Worm (Caenorhabditis elegans) whole organism, mixed stage, embryonic: ENCODE results near the gene Y45G12B.3.

ENCODE experiments used
- M03D4.4 ChIP-seq: sonication (generic microtip); optimal IDR thresholded peaks from 2 replicates; lab custom pipeline; 2017; ENCODE audit warnings: mild to moderate bottlenecking, missing genetic modification characterization, missing compliant biosample characterization
- blmp-1 ChIP-seq: fragments of 150-350 bp; optimal IDR thresholded peaks from 2 replicates; lab custom pipeline; 2014; ENCODE audit warnings: missing biosample characterization, missing genetic modification characterization
- ceh-39 ChIP-seq: fragments of 150-350 bp; optimal IDR thresholded peaks from 2 replicates; lab custom pipeline; 2014; ENCODE audit warnings: missing biosample characterization, missing genetic modification characterization
- ceh-43 ChIP-seq: fragments of 200-800 bp; sonication (Bioruptor generic); optimal IDR thresholded peaks from 2 replicates; lab custom pipeline; 2018; ENCODE audit warnings: mild to moderate bottlenecking, missing genetic modification characterization, moderate library complexity, missing compliant biosample characterization
- ceh-83 ChIP-seq: fragments of 200-800 bp; sonication (Bioruptor generic); optimal IDR thresholded peaks from 2 replicates; lab custom pipeline; 2018; ENCODE audit warnings: mild to moderate bottlenecking, missing genetic modification characterization, missing compliant biosample characterization
- ces-1 ChIP-seq: fragments of 150-350 bp; optimal IDR thresholded peaks from 2 replicates; lab custom pipeline; 2014; ENCODE audit warnings: missing biosample characterization, missing genetic modification reagents, missing genetic modification characterization
- cnd-1 ChIP-seq: fragments of 200-800 bp; sonication (Bioruptor generic); optimal IDR thresholded peaks from 2 replicates; lab custom pipeline; 2018; ENCODE audit warnings: mild to moderate bottlenecking, missing genetic modification characterization, missing compliant biosample characterization
- drap-1 ChIP-seq: fragments of 200-800 bp; sonication (Bioruptor generic); optimal IDR thresholded peaks from 3 replicates; lab custom pipeline; 2018; ENCODE audit warnings: mild to moderate bottlenecking, missing genetic modification characterization, missing compliant biosample characterization
- elt-1 ChIP-seq: sonication (generic microtip); optimal IDR thresholded peaks from 2 replicates; lab custom pipeline; 2017; ENCODE audit warnings: missing genetic modification characterization, mild to moderate bottlenecking, missing compliant biosample characterization, antibody characterized with exemption, moderate library complexity, borderline replicate concordance; ENCODE audit not compliant: insufficient read depth
- elt-3 ChIP-seq: fragments of 150-350 bp; optimal IDR thresholded peaks from 2 replicates; lab custom pipeline; 2014; ENCODE audit warnings: missing biosample characterization, missing genetic modification characterization
- flh-1 ChIP-seq: fragments of 200-800 bp; sonication (Bioruptor generic); optimal IDR thresholded peaks from 2 replicates; lab custom pipeline; 2018; ENCODE audit warnings: mild to moderate bottlenecking, missing genetic modification characterization, moderate library complexity, missing compliant biosample characterization
- ham-2 ChIP-seq: fragments of 200-800 bp; sonication (Bioruptor generic); optimal IDR thresholded peaks from 2 replicates; lab custom pipeline; 2018; ENCODE audit warnings: mild to moderate bottlenecking, missing genetic modification characterization, missing compliant biosample characterization
- lin-13 ChIP-seq: fragments of 150-350 bp; optimal IDR thresholded peaks from 2 replicates; lab custom pipeline; 2014; ENCODE audit warnings: missing biosample characterization, missing genetic modification characterization
- lin-32 ChIP-seq: fragments of 200-800 bp; sonication (Bioruptor generic); optimal IDR thresholded peaks from 2 replicates; lab custom pipeline; 2018; ENCODE audit warnings: mild to moderate bottlenecking, missing genetic modification characterization, missing compliant biosample characterization
- lsy-2 ChIP-seq: fragments of 150-350 bp; optimal IDR thresholded peaks from 2 replicates; lab custom pipeline; 2014; ENCODE audit warnings: missing biosample characterization, missing genetic modification characterization
- mab-5 ChIP-seq: fragments of 150-350 bp; optimal IDR thresholded peaks from 2 replicates; lab custom pipeline; 2014; ENCODE audit warnings: missing biosample characterization, missing genetic modification characterization
- mep-1 ChIP-seq: fragments of 150-350 bp; optimal IDR thresholded peaks from 2 replicates; lab custom pipeline; 2017; ENCODE audit warnings: missing biosample characterization, missing genetic modification reagents, missing genetic modification characterization, inconsistent platforms
- mls-2 ChIP-seq: sonication (generic microtip); optimal IDR thresholded peaks from 2 replicates; lab custom pipeline; 2016; ENCODE audit warnings: mild to moderate bottlenecking, missing genetic modification characterization, moderate library complexity, missing compliant biosample characterization
- nhr-12 ChIP-seq: fragments of 150-350 bp; optimal IDR thresholded peaks from 2 replicates; lab custom pipeline; 2014; ENCODE audit warnings: missing biosample characterization, missing genetic modification characterization
- nhr-2 ChIP-seq: fragments of 150-350 bp; optimal IDR thresholded peaks from 2 replicates; lab custom pipeline; 2014; ENCODE audit warnings: missing biosample characterization, missing genetic modification characterization
- nhr-237 ChIP-seq: fragments of 150-350 bp; optimal IDR thresholded peaks from 2 replicates; lab custom pipeline; 2014; ENCODE audit warnings: missing biosample characterization, missing genetic modification characterization
- nhr-28 ChIP-seq: fragments of 150-350 bp; optimal IDR thresholded peaks from 2 replicates; lab custom pipeline; 2014; ENCODE audit warnings: missing biosample characterization, missing genetic modification characterization
- nhr-76 ChIP-seq: sonication (generic microtip); optimal IDR thresholded peaks from 2 replicates; lab custom pipeline; 2017; ENCODE audit warnings: missing biosample characterization, missing genetic modification characterization
- sem-2 ChIP-seq: fragments of 200-800 bp; sonication (Bioruptor generic); optimal IDR thresholded peaks from 2 replicates; lab custom pipeline; 2018; ENCODE audit warnings: mild to moderate bottlenecking, missing genetic modification characterization, missing compliant biosample characterization
- snpc-4 ChIP-seq: fragments of 150-350 bp; optimal IDR thresholded peaks from 2 replicates; lab custom pipeline; 2014; ENCODE audit warnings: missing biosample characterization, missing genetic modification characterization
- sptf-1 ChIP-seq: sonication (generic microtip); optimal IDR thresholded peaks from 2 replicates; lab custom pipeline; 2017; ENCODE audit warnings: mild to moderate bottlenecking, missing genetic modification characterization, moderate library complexity, missing compliant biosample characterization
- unc-120 ChIP-seq: sonication (generic microtip); optimal IDR thresholded peaks from 2 replicates; lab custom pipeline; 2017; ENCODE audit warnings: missing genetic modification characterization, missing compliant biosample characterization; ENCODE audit not compliant: poor library complexity, severe bottlenecking
- unc-39 ChIP-seq: fragments of 150-350 bp; optimal IDR thresholded peaks from 2 replicates; lab custom pipeline; 2014; ENCODE audit warnings: missing biosample characterization, missing genetic modification characterization
- unc-62 ChIP-seq: fragments of 150-350 bp; optimal IDR thresholded peaks from 2 replicates; lab custom pipeline; 2014; ENCODE audit warnings: missing biosample characterization, missing genetic modification reagents, missing genetic modification characterization
- zip-8 ChIP-seq: fragments of 150-350 bp; optimal IDR thresholded peaks from 2 replicates; lab custom pipeline; 2014; ENCODE audit warnings: missing biosample characterization, missing genetic modification characterization
- ztf-11 ChIP-seq: fragments of 150-350 bp; optimal IDR thresholded peaks from 2 replicates; lab custom pipeline; 2014; ENCODE audit warnings: missing biosample characterization, missing genetic modification characterization

Y45G12B.3 gene

DNA sequence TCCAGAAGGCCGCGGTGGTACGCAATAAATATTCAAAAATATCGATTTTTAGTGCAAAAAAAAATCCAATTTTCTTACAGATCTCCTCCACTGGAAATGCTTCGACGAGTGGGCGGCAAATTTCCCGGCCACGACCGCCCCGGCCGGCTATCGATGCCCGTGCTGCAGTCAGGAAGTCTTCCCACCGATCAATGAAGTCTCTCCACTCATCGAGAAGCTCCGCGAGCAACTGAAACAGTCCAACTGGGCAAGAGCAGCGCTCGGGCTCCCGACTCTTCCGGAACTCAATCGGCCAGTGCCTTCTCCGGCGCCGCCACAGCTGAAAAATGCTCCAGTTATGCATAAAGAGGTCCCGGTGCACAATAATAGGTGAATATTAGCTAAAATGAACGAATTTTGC lies at the start of gene Y45G12B.3:
TSS of gene Y45G12B.3 (minus strand) at position 320 of the 400 bp plus-strand sequence.
- TF ChIP-seq mab-5: no peak
- TF ChIP-seq unc-62 (GFP tag; lab: Kevin White, UChicago): no peak
- no peak for TF ChIP-seq ceh-43 (GFP tag; lab: Kevin White, UChicago)
- TF ChIP-seq lin-32: no peak
- TF ChIP-seq ceh-39 (tag; lab: Kevin White, UChicago): no peak
- no peak for TF ChIP-seq cnd-1 (tag; lab: Kevin White, UChicago)
- no peak for TF ChIP-seq nhr-76 (tag; lab: Kevin White, UChicago)
- TF ChIP-seq ham-2: no peak
- no peak for TF ChIP-seq mep-1 (tag; lab: Kevin White, UChicago)
- TF ChIP-seq lin-13 (tag; lab: Kevin White, UChicago): no peak
- no peak for TF ChIP-seq nhr-2 (tag; lab: Kevin White, UChicago)
- TF ChIP-seq, all 35 proteins: peak for 0

ce11 chrV:2742298-2742697 lies 46.2 kb upstream of the Y45G12B.3 start, which contains the start of gene srg-62:
Gene srg-62 (minus strand): TSS chrV:2742398.
- TF ChIP-seq nhr-237 (tag; lab: Kevin White, UChicago) (no peak), mls-2 (no peak), elt-3 (tag; lab: Kevin White, UChicago) (no peak), ztf-11 (no peak), flh-1 (no peak), nhr-2 (tag; lab: Kevin White, UChicago) (no peak), nhr-76 (tag; lab: Kevin White, UChicago) (no peak), drap-1 (GFP tag; lab: Kevin White, UChicago) (no peak), elt-1 (tag; lab: Kevin White, UChicago) (no peak), nhr-28 (tag; lab: Kevin White, UChicago) (no peak), ham-2 (no peak), M03D4.4 (tag; lab: Kevin White, UChicago) (no peak)
- TF ChIP-seq, all 35 proteins: peak for 0

DNA sequence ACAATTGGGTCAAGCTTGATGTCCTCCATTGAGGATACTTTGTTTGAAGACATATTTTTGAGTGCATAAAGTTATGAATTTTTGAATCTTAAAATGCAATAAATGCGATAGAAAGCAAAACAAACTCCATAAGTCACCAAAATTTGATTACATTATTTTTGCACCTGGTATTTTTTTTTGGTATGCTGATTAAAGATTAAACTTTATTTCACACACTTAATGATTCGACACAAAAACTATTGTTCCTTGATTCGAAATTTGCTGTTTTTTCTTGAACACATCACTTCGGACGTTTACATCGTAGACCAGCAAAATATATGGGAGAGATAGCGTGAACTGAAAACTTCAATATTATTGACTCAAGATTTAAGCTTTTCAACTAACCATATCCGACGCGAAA lies 44.2 kb upstream of the Y45G12B.3 start, which contains the start of gene srg-61:
TSS of gene srg-61 (minus strand) at position 101 of the 400 bp plus-strand sequence.
- TF ChIP-seq unc-39 (tag; lab: Kevin White, UChicago) (no peak), M03D4.4 (tag; lab: Kevin White, UChicago) (no peak), elt-1 (tag; lab: Kevin White, UChicago) (no peak), lsy-2 (tag; lab: Kevin White, UChicago) (no peak), mep-1 (tag; lab: Kevin White, UChicago) (no peak)

DNA sequence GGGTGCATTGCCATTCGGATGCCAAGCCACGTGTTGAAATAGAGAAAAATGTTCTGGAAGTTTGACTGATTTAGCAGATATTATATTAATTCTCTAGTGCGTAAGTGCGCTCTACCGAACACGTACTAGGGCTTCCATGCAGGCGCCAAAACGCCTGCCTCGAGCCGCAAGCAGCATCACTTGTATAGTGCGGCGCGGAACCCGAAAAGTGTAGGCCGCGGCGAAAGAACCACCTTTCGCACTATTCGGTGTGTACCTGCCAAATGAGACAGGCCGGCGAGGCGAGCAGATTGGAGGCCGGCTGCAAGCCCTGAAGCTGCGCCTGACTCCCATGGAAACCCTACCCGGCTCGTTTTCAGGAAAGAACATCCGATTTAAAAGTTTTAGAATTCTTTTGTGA lies 43.6 kb upstream of the Y45G12B.3 start:
- TF ChIP-seq nhr-76 (tag; lab: Kevin White, UChicago) (no peak), elt-1 (tag; lab: Kevin White, UChicago) (no peak), unc-39 (tag; lab: Kevin White, UChicago) (no peak), nhr-12 (no peak), unc-120 (tag; lab: Kevin White, UChicago) (no peak), blmp-1 (no peak), drap-1 (GFP tag; lab: Kevin White, UChicago) (no peak), mab-5 (no peak), ces-1 (GFP tag; lab: Kevin White, UChicago) (no peak), nhr-28 (tag; lab: Kevin White, UChicago) (no peak), ceh-43 (GFP tag; lab: Kevin White, UChicago) (no peak), ceh-83 (GFP tag; lab: Kevin White, UChicago) (no peak), cnd-1 (tag; lab: Kevin White, UChicago) (no peak), nhr-2 (tag; lab: Kevin White, UChicago) (no peak)
- TF ChIP-seq, all 35 proteins: peak for 0

DNA sequence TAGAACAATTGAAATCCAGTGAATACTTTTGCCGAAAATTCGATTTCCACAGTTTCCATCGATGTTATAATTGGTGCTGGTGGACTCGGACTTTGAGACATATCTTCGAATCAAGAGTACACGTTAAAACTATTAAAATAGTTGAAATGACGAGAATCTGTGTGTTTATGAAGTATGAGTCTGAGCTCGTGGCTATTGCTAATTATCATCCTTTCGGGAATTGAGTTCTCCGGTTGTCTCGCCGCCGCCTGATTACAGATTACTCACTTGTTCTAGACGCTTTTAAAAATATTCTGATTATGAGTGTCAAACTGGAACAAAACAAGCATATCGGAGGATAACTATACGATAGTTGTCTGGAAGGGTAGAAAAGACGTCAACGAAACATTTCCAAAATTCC lies 42.1 kb upstream of the Y45G12B.3 start, which contains the start of gene srg-56:
TSS of gene srg-56 (minus strand) at position 101 of the 400 bp plus-strand sequence.
- TF ChIP-seq sem-2 (GFP tag; lab: Kevin White, UChicago): no peak
- TF ChIP-seq sptf-1 (tag; lab: Kevin White, UChicago): no peak
- TF ChIP-seq lin-32: no peak
- TF ChIP-seq zip-8 (tag; lab: Kevin White, UChicago): no peak
- no peak for TF ChIP-seq nhr-76 (tag; lab: Kevin White, UChicago)
- no peak for TF ChIP-seq mab-5
- no peak for TF ChIP-seq unc-62 (GFP tag; lab: Kevin White, UChicago)
- TF ChIP-seq nhr-12: no peak
- no peak for TF ChIP-seq blmp-1
- TF ChIP-seq nhr-28 (tag; lab: Kevin White, UChicago): no peak
- TF ChIP-seq elt-1 (tag; lab: Kevin White, UChicago): no peak
- no peak for TF ChIP-seq snpc-4 (tag; lab: Kevin White, UChicago)
- TF ChIP-seq cnd-1 (tag; lab: Kevin White, UChicago): no peak
- TF ChIP-seq lsy-2 (tag; lab: Kevin White, UChicago): no peak
- no peak for TF ChIP-seq mep-1 (tag; lab: Kevin White, UChicago)
